Fruit fly (Drosophila melanogaster) whole organism, wandering third instar larva: ENCODE measurements around the gene sif.
A peak's percentile ranks its signal among the peaks of the same experiment; 100 is the strongest.

ENCODE experiments used
- CG32264 ChIP-seq: fragments of 200-800 bp; sonication (Bioruptor generic); optimal IDR thresholded peaks from 2 replicates; lab custom pipeline; 2016; ENCODE audit warnings: missing biosample characterization, missing genetic modification characterization
- CG9705 ChIP-seq: fragments of 200-800 bp; sonication (Bioruptor generic); optimal IDR thresholded peaks from 2 replicates; lab custom pipeline; 2018; ENCODE audit warnings: missing biosample characterization, mild to moderate bottlenecking, missing genetic modification characterization
- CrebA ChIP-seq: fragments of 200-800 bp; sonication (Bioruptor generic); optimal IDR thresholded peaks from 2 replicates; lab custom pipeline; 2016; ENCODE audit warnings: missing biosample characterization, mild to moderate bottlenecking, missing genetic modification characterization, borderline replicate concordance
- Dfd ChIP-seq: fragments of >200 bp; optimal IDR thresholded peaks from 2 replicates; lab custom pipeline; 2017; ENCODE audit warnings: missing biosample characterization, missing genetic modification characterization
- Dif ChIP-seq: fragments of 200-275, 200-300 bp; sonication (Bioruptor generic); optimal IDR thresholded peaks from 2 replicates; lab custom pipeline; 2018; ENCODE audit warnings: missing biosample characterization, missing genetic modification characterization; ENCODE audit not compliant: partially characterized antibody
- GATAd ChIP-seq: sonication (Bioruptor generic); optimal IDR thresholded peaks from 2 replicates; lab custom pipeline; 2016; ENCODE audit warnings: missing biosample characterization, missing genetic modification characterization
- HLH106 ChIP-seq: fragments of 200-800 bp; optimal IDR thresholded peaks from 3 replicates; lab custom pipeline; 2019; ENCODE audit warnings: missing biosample characterization, mild to moderate bottlenecking, missing genetic modification characterization, moderate library complexity
- Hnf4 ChIP-seq: fragments of 200-800 bp; sonication (Bioruptor generic); optimal IDR thresholded peaks from 2 replicates; lab custom pipeline; 2016; ENCODE audit warnings: missing biosample characterization, mild to moderate bottlenecking, missing genetic modification characterization
- Hr83 ChIP-seq: fragments of 200-300 bp; sonication (Bioruptor generic); optimal IDR thresholded peaks from 2 replicates; lab custom pipeline; 2016; ENCODE audit warnings: missing biosample characterization, mild to moderate bottlenecking, missing genetic modification characterization, moderate library complexity; ENCODE audit not compliant: poor library complexity, severe bottlenecking
- Mio ChIP-seq: sonication (Bioruptor generic); optimal IDR thresholded peaks from 2 replicates; lab custom pipeline; 2016; ENCODE audit warnings: missing biosample characterization, missing genetic modification characterization
- Myc ChIP-seq: fragments of >200 bp; optimal IDR thresholded peaks from 2 replicates; lab custom pipeline; 2017
- N ChIP-seq: fragments of >200 bp; optimal IDR thresholded peaks from 2 replicates; lab custom pipeline; 2018; ENCODE audit warnings: missing biosample characterization, missing external identifiers, missing genetic modification characterization
- OdsH ChIP-seq: fragments of 200-800 bp; sonication (Bioruptor generic); optimal IDR thresholded peaks from 2 replicates; lab custom pipeline; 2016; ENCODE audit warnings: missing biosample characterization, mild to moderate bottlenecking, missing genetic modification characterization
- Rel ChIP-seq, 2 experiments: fragments of 200-800 bp; sonication (Bioruptor generic) in 1 of 2; optimal IDR thresholded peaks; 2 replicates in 1 of 2; 3 replicates in 1 of 2; lab custom pipeline; 2016 to 2019; ENCODE audit warnings: mild to moderate bottlenecking in 2 of 2, missing biosample characterization in 2 of 2, missing genetic modification characterization in 2 of 2, moderate library complexity in 1 of 2
- Sp1 ChIP-seq: fragments of 200-800 bp; sonication (Bioruptor generic); optimal IDR thresholded peaks from 3 replicates; lab custom pipeline; 2019; ENCODE audit warnings: missing biosample characterization, mild to moderate bottlenecking, missing genetic modification characterization, moderate library complexity
- br ChIP-seq: fragments of 200-800 bp; sonication (Bioruptor generic); optimal IDR thresholded peaks from 2 replicates; lab custom pipeline; 2016; ENCODE audit warnings: missing biosample characterization, missing genetic modification characterization
- brk ChIP-seq: fragments of 200-800 bp; sonication (Bioruptor generic); optimal IDR thresholded peaks from 2 replicates; lab custom pipeline; 2016; ENCODE audit warnings: missing biosample characterization, mild to moderate bottlenecking, missing genetic modification characterization
- dmrt93B ChIP-seq: fragments of 200-800 bp; sonication (Bioruptor generic); optimal IDR thresholded peaks from 2 replicates; lab custom pipeline; 2018; ENCODE audit warnings: missing biosample characterization, mild to moderate bottlenecking, missing genetic modification characterization
- ey ChIP-seq: fragments of 200-800 bp; sonication (Bioruptor generic); optimal IDR thresholded peaks from 2 replicates; lab custom pipeline; 2016; ENCODE audit warnings: missing biosample characterization, missing genetic modification characterization
- foxo ChIP-seq, 2 experiments: fragments of 200-800 bp; sonication (Bioruptor generic); optimal IDR thresholded peaks; 2 replicates in 1 of 2; 3 replicates in 1 of 2; lab custom pipeline; 2016 to 2017; ENCODE audit warnings: missing biosample characterization in 2 of 2, missing genetic modification characterization in 2 of 2
- fru ChIP-seq: fragments of 200-800 bp; sonication (Bioruptor generic); optimal IDR thresholded peaks from 3 replicates; lab custom pipeline; 2016; ENCODE audit warnings: missing biosample characterization, mild to moderate bottlenecking, missing genetic modification characterization
- h ChIP-seq: fragments of 200-800 bp; sonication (Bioruptor generic); optimal IDR thresholded peaks from 3 replicates; lab custom pipeline; 2016; ENCODE audit warnings: missing biosample characterization, mild to moderate bottlenecking, missing genetic modification characterization
- lola ChIP-seq: fragments of >200 bp; optimal IDR thresholded peaks from 2 replicates; lab custom pipeline; 2017; ENCODE audit warnings: missing biosample characterization, missing genetic modification characterization
- pan ChIP-seq: fragments of >200 bp; optimal IDR thresholded peaks from 2 replicates; lab custom pipeline; 2017
- psq ChIP-seq: fragments of 200-800 bp; sonication (Bioruptor generic); optimal IDR thresholded peaks from 3 replicates; lab custom pipeline; 2017; ENCODE audit warnings: missing biosample characterization, mild to moderate bottlenecking, missing genetic modification characterization, moderate library complexity
- rgr ChIP-seq: fragments of 200-800 bp; sonication (Bioruptor generic); optimal IDR thresholded peaks from 3 replicates; lab custom pipeline; 2016; ENCODE audit warnings: missing biosample characterization, mild to moderate bottlenecking, missing genetic modification characterization
- sage ChIP-seq: fragments of 200-800 bp; sonication (Bioruptor generic); optimal IDR thresholded peaks from 2 replicates; lab custom pipeline; 2016; ENCODE audit warnings: missing biosample characterization, mild to moderate bottlenecking, missing genetic modification characterization
- sv ChIP-seq: fragments of 200-800 bp; sonication (Bioruptor generic); optimal IDR thresholded peaks from 3 replicates; lab custom pipeline; 2016; ENCODE audit warnings: missing biosample characterization, missing genetic modification characterization
- tai ChIP-seq: sonication (Bioruptor generic); optimal IDR thresholded peaks from 2 replicates; lab custom pipeline; 2016; ENCODE audit warnings: missing biosample characterization, missing genetic modification characterization
- usp ChIP-seq: fragments of >200 bp; optimal IDR thresholded peaks from 2 replicates; lab custom pipeline; 2017; ENCODE audit warnings: missing biosample characterization, missing genetic modification characterization

Gene sif

DNA sequence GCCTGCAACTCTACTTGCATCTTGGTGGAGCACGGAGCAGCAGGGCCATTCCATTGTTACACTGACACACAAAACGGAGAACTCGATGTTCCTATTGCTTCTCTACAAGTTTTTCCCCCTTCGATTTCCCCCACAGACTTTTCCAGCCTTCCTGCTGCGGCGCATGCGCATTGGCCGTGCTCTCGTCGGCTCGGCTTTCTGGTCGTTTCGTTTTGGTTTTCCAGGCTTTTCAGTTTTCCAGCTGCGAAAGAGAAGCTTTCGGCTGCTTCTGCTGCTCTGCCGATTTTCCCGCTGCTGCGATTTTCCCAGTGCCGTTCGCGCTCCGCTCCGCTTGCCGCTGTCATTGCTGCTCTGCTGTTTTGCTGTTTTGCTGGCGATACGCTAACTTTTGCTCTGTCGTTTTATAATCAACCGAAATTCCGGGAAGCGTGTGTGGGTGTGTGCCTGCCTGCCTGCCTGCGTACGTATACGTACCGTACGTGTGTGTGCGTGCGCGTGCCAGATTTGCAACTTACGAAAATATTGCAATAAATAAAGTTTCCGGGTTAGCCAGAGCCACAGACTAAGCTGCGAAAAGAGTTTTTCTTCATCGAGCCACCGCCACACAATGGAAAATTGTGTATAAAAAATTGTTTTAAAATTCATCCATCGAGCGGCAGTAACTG is 20.7 kb downstream of the sif start:
- TF ChIP-seq Dfd (GFP tag; lab: Kevin White, UChicago) (no peak), usp (GFP tag; lab: Kevin White, UChicago) (no peak), CG9705 (GFP tag; lab: Kevin White, UChicago) (no peak), lola (GFP tag; lab: Kevin White, UChicago) (no peak), pan (lab: Kevin White, UChicago) (no peak), tai (no peak), rgr (GFP tag; lab: Kevin White, UChicago) (no peak), Dif (no peak), HLH106 (tag; lab: Kevin White, UChicago) (no peak), h (GFP tag; lab: Kevin White, UChicago) (no peak), br (GFP tag; lab: Kevin White, UChicago) (no peak), ey (GFP tag; lab: Kevin White, UChicago) (no peak), sv (no peak), N (no peak), dmrt93B (GFP tag; lab: Kevin White, UChicago) (no peak), Hnf4 (GFP tag; lab: Kevin White, UChicago) (no peak), Hr83 (GFP tag; lab: Kevin White, UChicago) (no peak), foxo (GFP tag; optimal IDR thresholded peaks at IDR 0.05; lab: Kevin White, UChicago) (no peak), OdsH (GFP tag; lab: Kevin White, UChicago) (no peak)

DNA sequence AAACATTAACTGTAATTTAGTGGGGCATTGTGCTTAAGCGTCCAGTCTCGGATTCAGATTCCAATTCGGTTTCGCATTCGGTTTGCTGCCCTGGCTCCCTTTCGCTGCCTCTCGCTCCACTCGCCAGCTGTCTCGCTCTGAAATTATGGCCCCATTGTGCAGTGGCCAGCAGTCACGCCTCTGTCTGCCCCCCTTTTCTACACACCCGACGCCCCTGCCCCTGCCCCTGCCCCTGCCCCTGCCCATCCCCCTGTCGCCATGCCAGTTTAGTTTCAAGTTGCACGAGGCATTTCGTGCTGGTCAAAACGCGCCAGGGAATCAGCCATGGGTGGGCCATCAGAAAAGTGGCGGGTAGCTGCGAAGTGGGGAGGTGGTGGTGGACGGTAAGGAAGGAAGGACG is 28.6 kb downstream of the sif start:
- TF ChIP-seq N = no peak
- TF ChIP-seq Dfd (GFP tag; lab: Kevin White, UChicago) = peak; percentile 68

DNA sequence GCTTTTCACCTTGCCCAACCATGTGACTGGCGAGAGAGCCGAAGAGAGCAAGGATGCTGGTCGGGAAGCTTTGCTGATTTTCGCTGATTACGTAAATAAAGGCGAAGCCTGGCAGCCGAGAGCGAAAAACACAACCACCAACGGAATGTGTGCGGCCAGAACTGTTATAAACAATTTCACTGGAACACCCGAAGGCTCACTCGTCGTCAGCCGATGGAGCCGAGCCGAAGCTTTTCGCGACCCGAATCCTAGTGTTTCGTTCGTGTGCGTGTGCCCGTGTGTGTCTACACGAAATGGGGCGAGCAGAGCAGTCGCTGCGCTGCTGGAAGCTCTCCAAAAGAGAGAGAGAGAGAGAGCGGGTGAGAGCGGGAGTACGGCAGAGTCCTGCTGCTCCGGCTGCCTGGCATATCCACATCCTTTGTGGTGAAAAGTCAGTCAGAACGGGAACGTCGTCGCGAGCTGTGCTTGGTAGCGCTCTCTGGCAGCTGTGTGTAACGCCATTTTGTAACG is 33.3 kb downstream of the sif start:
- TF ChIP-seq Myc (lab: Kevin White, UChicago) (no peak), Rel (GFP tag; optimal IDR thresholded peaks at IDR 0.05; lab: Kevin White, UChicago) (no peak), Rel (tag; optimal IDR thresholded peaks at IDR 0.05; lab: Kevin White, UChicago) (no peak), fru (GFP tag; lab: Kevin White, UChicago) (no peak), foxo (GFP tag; optimal IDR thresholded peaks at IDR 0.05; lab: Kevin White, UChicago) (no peak), Hr83 (GFP tag; lab: Kevin White, UChicago) (no peak), rgr (GFP tag; lab: Kevin White, UChicago) (no peak)

DNA sequence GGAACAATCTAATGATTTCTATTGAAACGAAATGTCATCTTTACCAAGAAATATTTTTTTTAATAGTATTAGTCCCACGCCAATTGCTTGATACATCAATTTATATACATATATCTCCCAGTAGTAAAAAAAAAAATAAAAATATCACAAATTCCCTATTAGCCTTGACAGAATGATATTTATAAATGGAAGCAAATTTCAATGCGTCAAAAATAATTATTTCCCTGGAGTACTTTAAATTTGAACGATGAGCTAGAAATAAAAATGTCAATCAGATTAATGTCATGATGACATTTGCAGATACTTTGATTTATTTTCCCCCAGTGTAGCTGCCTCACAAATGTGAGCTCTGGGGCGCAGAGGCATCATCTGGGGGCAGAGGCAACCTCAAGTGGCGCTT is 55.3 kb downstream of the sif start, which contains the start of gene CG44521:
TSS of gene CG44521 (plus strand) at position 301 of the 400 bp plus-strand sequence.
- TF ChIP-seq Rel (GFP tag; optimal IDR thresholded peaks at IDR 0.05; lab: Kevin White, UChicago) (no peak), Rel (tag; optimal IDR thresholded peaks at IDR 0.05; lab: Kevin White, UChicago) (no peak), Mio (GFP tag; lab: Kevin White, UChicago) (no peak), Sp1 (GFP tag; lab: Kevin White, UChicago) (no peak), HLH106 (tag; lab: Kevin White, UChicago) (no peak), Dfd (GFP tag; lab: Kevin White, UChicago) (no peak), fru (GFP tag; lab: Kevin White, UChicago) (no peak), brk (GFP tag; lab: Kevin White, UChicago) (no peak), sage (GFP tag; lab: Kevin White, UChicago) (no peak), h (GFP tag; lab: Kevin White, UChicago) (no peak), br (GFP tag; lab: Kevin White, UChicago) (no peak), CG32264 (GFP tag; lab: Kevin White, UChicago) (no peak), GATAd (GFP tag; lab: Kevin White, UChicago) (no peak), dmrt93B (GFP tag; lab: Kevin White, UChicago) (no peak)
- TF ChIP-seq, all 38 proteins: peak for 0

dm6 chr3L:5731639-5732038 is 73.9 kb downstream of the sif start:
- TF ChIP-seq tai (no peak), psq (no peak), CrebA (GFP tag; lab: Kevin White, UChicago) (no peak), h (GFP tag; lab: Kevin White, UChicago) (no peak), brk (GFP tag; lab: Kevin White, UChicago) (no peak), Dif (no peak), Sp1 (GFP tag; lab: Kevin White, UChicago) (no peak), pan (lab: Kevin White, UChicago) (no peak), CG32264 (GFP tag; lab: Kevin White, UChicago) (no peak)
